Fruit fly (Drosophila melanogaster): ENCODE results near the gene Nup58.

Gene Nup58

dm6 chr3R:19641498-19642065 is 3.2 kb upstream of the Nup58 start (continued):
- TF ChIP-seq CG17612 (GFP tag; IDR thresholded peaks at IDR 0.05): peak; percentile 85
- TF ChIP-seq CG13287 (GFP tag; IDR thresholded peaks at IDR 0.05; ENCODE audit: partially characterized antibody): no peak
- peak; percentile 30 for TF ChIP-seq Antp (GFP tag; optimal IDR thresholded peaks at IDR 0.05)
- peak; percentile 75 for TF ChIP-seq lilli (GFP tag; optimal IDR thresholded peaks at IDR 0.05)
- no peak for TF ChIP-seq inv (GFP tag; IDR thresholded peaks at IDR 0.05; ENCODE audit: partially characterized antibody)
- TF ChIP-seq org-1 (GFP tag; optimal IDR thresholded peaks at IDR 0.05): peak; percentile 73
- TF ChIP-seq CG18011 (GFP tag; optimal IDR thresholded peaks at IDR 0.05): peak; percentile 19
- peak; percentile 79 for TF ChIP-seq CG10209 (GFP tag; optimal IDR thresholded peaks at IDR 0.05)
- TF ChIP-seq sna (GFP tag; IDR thresholded peaks at IDR 0.05; ENCODE audit: partially characterized antibody): no peak
- peak; percentile 63 for TF ChIP-seq psq (GFP tag; optimal IDR thresholded peaks at IDR 0.05)
- peak; percentile 83 for TF ChIP-seq Taf1 (GFP tag; IDR thresholded peaks at IDR 0.05)
- peak; percentile 85 for TF ChIP-seq run (tag; optimal IDR thresholded peaks at IDR 0.05)
- TF ChIP-seq Sry-β (GFP tag; optimal IDR thresholded peaks at IDR 0.05): no peak
- peak; percentile 95 for TF ChIP-seq unpg (GFP tag; optimal IDR thresholded peaks at IDR 0.05)
- TF ChIP-seq CG6654 (GFP tag; optimal IDR thresholded peaks at IDR 0.05): peak; percentile 37
- TF ChIP-seq Med (GFP tag): peak; percentile 91
- peak; percentile 93 for TF ChIP-seq Sox102F (GFP tag; optimal IDR thresholded peaks at IDR 0.05)
- no peak for TF ChIP-seq Stat92E (GFP tag; optimal IDR thresholded peaks at IDR 0.05)
- no peak for TF ChIP-seq Kr (GFP tag; optimal IDR thresholded peaks at IDR 0.05)
- no peak for TF ChIP-seq tna (GFP tag; IDR thresholded peaks at IDR 0.05; ENCODE audit: partially characterized antibody)
- peak; percentile 42; the same call in 1 of the 2 replicates for TF ChIP-seq klu (GFP tag; IDR thresholded peaks at IDR 0.05)
- TF ChIP-seq CG11695 (GFP tag; IDR thresholded peaks at IDR 0.05): peak; percentile 92
- peak; percentile 60 for TF ChIP-seq CG1647 (GFP tag; optimal IDR thresholded peaks at IDR 0.05)
- peak; percentile 96 for TF ChIP-seq sens (GFP tag)
- TF ChIP-seq rib (GFP tag; IDR thresholded peaks at IDR 0.05): peak; percentile 70
- TF ChIP-seq zfh1 (GFP tag; IDR thresholded peaks at IDR 0.05): peak; percentile 90
- no peak for TF ChIP-seq Elba2 (GFP tag; optimal IDR thresholded peaks at IDR 0.05)
- TF ChIP-seq CG16779 (GFP tag; IDR thresholded peaks at IDR 0.05): peak; percentile 83; the same call in 1 of the 2 replicates
- TF ChIP-seq CG4404 (GFP tag; IDR thresholded peaks at IDR 0.05): no peak
- TF ChIP-seq Rfx (GFP tag; IDR thresholded peaks at IDR 0.05): peak; percentile 91
- peak; percentile 85 for TF ChIP-seq CG9727 (GFP tag; optimal IDR thresholded peaks at IDR 0.05)
- TF ChIP-seq CG3838 (GFP tag; optimal IDR thresholded peaks at IDR 0.05): no peak
- TF ChIP-seq CG16813 (GFP tag; IDR thresholded peaks at IDR 0.05; ENCODE audit: partially characterized antibody): no peak
- peak; percentile 86 for TF ChIP-seq row (GFP tag; IDR thresholded peaks at IDR 0.05)
- no peak for TF ChIP-seq fd102C (GFP tag; optimal IDR thresholded peaks at IDR 0.05)
- TF ChIP-seq Jarid2 (GFP tag; optimal IDR thresholded peaks at IDR 0.05): peak; percentile 43
- peak; percentile 4 for TF ChIP-seq luna (GFP tag; optimal IDR thresholded peaks at IDR 0.05)
- TF ChIP-seq CG2199 (GFP tag; IDR thresholded peaks at IDR 0.05): 0 out of 3 replicates have a peak, but pooled peaks have one; percentile 65
- peak; percentile 73 for TF ChIP-seq CG3847 (GFP tag; IDR thresholded peaks at IDR 0.05)
- no peak for TF ChIP-seq Abd-B (GFP tag; optimal IDR thresholded peaks at IDR 0.05)
- no peak for TF ChIP-seq Hr39 (optimal IDR thresholded peaks at IDR 0.05)
- TF ChIP-seq Ssrp (tag; optimal IDR thresholded peaks at IDR 0.05): peak; percentile 83
- TF ChIP-seq CG1233 (GFP tag; optimal IDR thresholded peaks at IDR 0.05): peak; percentile 88
- TF ChIP-seq CG3163 (GFP tag; optimal IDR thresholded peaks at IDR 0.05): no peak
- peak; percentile 35 to 94 for TF ChIP-seq Hr51 (GFP tag; optimal IDR thresholded peaks at IDR 0.05)
- peak; percentile 76 for TF ChIP-seq CG13775 (GFP tag; optimal IDR thresholded peaks at IDR 0.05)
- no peak for TF ChIP-seq CG6791 (GFP tag; IDR thresholded peaks at IDR 0.05; ENCODE audit: partially characterized antibody)
- TF ChIP-seq Oaz (GFP tag; IDR thresholded peaks at IDR 0.05): peak; percentile 75
- peak; percentile 90 for TF ChIP-seq Asciz (GFP tag; optimal IDR thresholded peaks at IDR 0.05)
- peak; percentile 65 for TF ChIP-seq CG34376 (GFP tag; optimal IDR thresholded peaks at IDR 0.05)
